Worm (Caenorhabditis elegans) whole organism, L1 larva: ENCODE results near the gene ZC412.10.

Source experiments
- C16A3.4 ChIP-seq: fragments of 150-350 bp; optimal IDR thresholded peaks from 2 replicates; lab custom pipeline; 2014; ENCODE audit warnings: missing biosample characterization, missing genetic modification characterization
- C34B4.2 ChIP-seq: sonication (generic microtip); optimal IDR thresholded peaks from 2 replicates; lab custom pipeline; 2017; ENCODE audit warnings: mild to moderate bottlenecking, missing genetic modification characterization, missing compliant biosample characterization
- F16B12.6 ChIP-seq: fragments of 150-350 bp; optimal IDR thresholded peaks from 2 replicates; lab custom pipeline; 2014; ENCODE audit warnings: missing biosample characterization, missing genetic modification characterization
- Y116A8C.19 ChIP-seq: sonication (generic microtip); optimal IDR thresholded peaks from 2 replicates; lab custom pipeline; 2016; ENCODE audit warnings: missing compliant biosample characterization, missing genetic modification characterization, borderline replicate concordance
- aha-1 ChIP-seq: fragments of 150-350 bp; optimal IDR thresholded peaks from 2 replicates; lab custom pipeline; 2014; ENCODE audit warnings: missing biosample characterization, missing genetic modification characterization
- aly-2 ChIP-seq: fragments of 150-350 bp; optimal IDR thresholded peaks from 2 replicates; lab custom pipeline; 2014; ENCODE audit warnings: missing biosample characterization, missing genetic modification characterization
- ama-1 ChIP-seq: fragments of 150-350 bp; optimal IDR thresholded peaks from 2 replicates; lab custom pipeline; 2014
- ceh-8 ChIP-seq: fragments of 200-800 bp; sonication (Bioruptor generic); optimal IDR thresholded peaks from 2 replicates; lab custom pipeline; 2018; ENCODE audit warnings: mild to moderate bottlenecking, missing genetic modification characterization, moderate library complexity, missing compliant biosample characterization
- ceh-90 ChIP-seq: sonication (generic microtip); optimal IDR thresholded peaks from 2 replicates; lab custom pipeline; 2016; ENCODE audit warnings: missing genetic modification characterization, missing compliant biosample characterization
- ces-1 ChIP-seq: fragments of 150-350 bp; optimal IDR thresholded peaks from 2 replicates; lab custom pipeline; 2014; ENCODE audit warnings: missing biosample characterization, missing genetic modification reagents, missing genetic modification characterization
- dpl-1 ChIP-seq, 3 experiments: fragments of 150-350 bp in 2 of 3; sonication (generic microtip) in 1 of 3; optimal IDR thresholded peaks; 2 replicates each; lab custom pipeline; 2014 to 2017; ENCODE audit warnings: missing biosample characterization in 3 of 3, missing genetic modification characterization in 3 of 3, missing genetic modification reagents in 3 of 3
- dsc-1 ChIP-seq: sonication (generic microtip); optimal IDR thresholded peaks from 2 replicates; lab custom pipeline; 2016; ENCODE audit warnings: mild to moderate bottlenecking, missing genetic modification characterization, missing compliant biosample characterization
- efl-1 ChIP-seq, 4 experiments: fragments of 150-350 bp; optimal IDR thresholded peaks in 3 of 4; peaks in 1 of 4; 1 replicate in 1 of 4; 2 replicates in 3 of 4; lab custom pipeline; 2014; ENCODE audit warnings: missing biosample characterization in 2 of 4, missing genetic modification characterization in 2 of 4, missing genetic modification reagents in 2 of 4
- efl-3 ChIP-seq: fragments of 200-800 bp; sonication (Bioruptor generic); optimal IDR thresholded peaks from 2 replicates; lab custom pipeline; 2018; ENCODE audit warnings: mild to moderate bottlenecking, missing genetic modification characterization, missing compliant biosample characterization
- egl-13 ChIP-seq: sonication (generic microtip); optimal IDR thresholded peaks from 2 replicates; lab custom pipeline; 2016; ENCODE audit warnings: missing genotype, missing genetic modification reagents, missing genetic modification characterization, missing compliant biosample characterization
- egl-27 ChIP-seq, 2 experiments: fragments of 150-350 bp in 1 of 2; sonication (generic microtip); optimal IDR thresholded peaks; 3 replicates each; lab custom pipeline; 2017 to 2018; ENCODE audit warnings: missing biosample characterization in 2 of 2, missing genetic modification characterization in 2 of 2, missing genetic modification reagents in 2 of 2
- elt-3 ChIP-seq, 6 experiments: fragments of 150-350 bp in 1 of 6; sonication (generic microtip); optimal IDR thresholded peaks; 2 replicates each; lab custom pipeline; 2017 to 2018; ENCODE audit warnings: missing biosample characterization in 6 of 6, missing genetic modification characterization in 6 of 6, inconsistent platforms in 1 of 6
- ets-5 ChIP-seq: fragments of 200-800 bp; sonication (Bioruptor generic); IDR thresholded peaks from 2 replicates; pipeline ENCODE4 v1.3.6; 2022; ENCODE audit warnings: missing genetic modification characterization, missing compliant biosample characterization
- fkh-8 ChIP-seq: sonication (generic microtip); optimal IDR thresholded peaks from 2 replicates; lab custom pipeline; 2016; ENCODE audit warnings: mild to moderate bottlenecking, missing genetic modification characterization, missing compliant biosample characterization
- fos-1 ChIP-seq: fragments of 150-350 bp; optimal IDR thresholded peaks from 2 replicates; lab custom pipeline; 2014; ENCODE audit warnings: missing biosample characterization, missing genetic modification characterization
- grh-1 ChIP-seq: fragments of 200-800 bp; sonication (Bioruptor generic); IDR thresholded peaks from 2 replicates; pipeline ENCODE4 v1.3.6; 2022; ENCODE audit warnings: missing genetic modification reagents, missing genetic modification characterization, missing compliant biosample characterization
- hlh-17 ChIP-seq: fragments of 200-800 bp; sonication (Bioruptor generic); optimal IDR thresholded peaks from 2 replicates; lab custom pipeline; 2018; ENCODE audit warnings: missing genetic modification characterization, mild to moderate bottlenecking, missing compliant biosample characterization, moderate library complexity, borderline replicate concordance
- hlh-4 ChIP-seq: sonication (generic microtip); optimal IDR thresholded peaks from 2 replicates; lab custom pipeline; 2016; ENCODE audit warnings: mild to moderate bottlenecking, missing genetic modification characterization, missing compliant biosample characterization
- hpl-2 ChIP-seq: fragments of 150-350 bp; optimal IDR thresholded peaks from 2 replicates; lab custom pipeline; 2014; ENCODE audit warnings: missing biosample characterization, missing genetic modification reagents, missing genetic modification characterization
- irx-1 ChIP-seq: sonication (generic microtip); optimal IDR thresholded peaks from 2 replicates; lab custom pipeline; 2016; ENCODE audit warnings: missing genetic modification characterization, missing compliant biosample characterization
- isw-1 ChIP-seq: fragments of 200-800 bp; sonication (Bioruptor generic); IDR thresholded peaks from 2 replicates; pipeline ENCODE4 v1.3.6; 2022; ENCODE audit warnings: missing genetic modification characterization, missing compliant biosample characterization
- jun-1 ChIP-seq: fragments of 150-350 bp; optimal IDR thresholded peaks from 2 replicates; lab custom pipeline; 2014; ENCODE audit warnings: missing biosample characterization, missing genetic modification reagents, missing genetic modification characterization
- lin-35 ChIP-seq, 2 experiments: fragments of 150-350 bp; optimal IDR thresholded peaks; 2 replicates each; lab custom pipeline; 2014; ENCODE audit warnings: missing biosample characterization in 2 of 2, missing genetic modification characterization in 2 of 2, missing genetic modification reagents in 2 of 2
- lin-39 ChIP-seq: fragments of 150-350 bp; optimal IDR thresholded peaks from 2 replicates; lab custom pipeline; 2014; ENCODE audit warnings: missing biosample characterization, missing genetic modification reagents, missing genetic modification characterization
- lir-3 ChIP-seq: sonication (generic microtip); optimal IDR thresholded peaks from 2 replicates; lab custom pipeline; 2016; ENCODE audit warnings: mild to moderate bottlenecking, missing genetic modification characterization, moderate library complexity, missing compliant biosample characterization; ENCODE audit not compliant: poor library complexity
- lsy-2 ChIP-seq, 2 experiments: fragments of 150-350 bp; optimal IDR thresholded peaks; 2 replicates each; lab custom pipeline; 2014; ENCODE audit warnings: missing biosample characterization in 2 of 2, missing genetic modification characterization in 2 of 2
- mab-9 ChIP-seq: fragments of 200-800 bp; sonication (Bioruptor generic); IDR thresholded peaks from 2 replicates; pipeline ENCODE4 v1.3.6; 2022; ENCODE audit warnings: missing genetic modification reagents, missing genetic modification characterization, missing compliant biosample characterization
- mdl-1 ChIP-seq, 2 experiments: fragments of 150-350 bp; optimal IDR thresholded peaks; 2 replicates each; lab custom pipeline; 2014 to 2017; ENCODE audit warnings: missing biosample characterization in 2 of 2, missing genetic modification characterization in 2 of 2, inconsistent platforms in 1 of 2
- mef-2 ChIP-seq: fragments of 150-350 bp; optimal IDR thresholded peaks from 2 replicates; lab custom pipeline; 2014; ENCODE audit warnings: missing biosample characterization, missing genetic modification characterization
- mep-1 ChIP-seq: fragments of 150-350 bp; optimal IDR thresholded peaks from 2 replicates; lab custom pipeline; 2014; ENCODE audit warnings: missing biosample characterization, missing genetic modification characterization
- nhr-12 ChIP-seq: sonication (generic microtip); optimal IDR thresholded peaks from 2 replicates; lab custom pipeline; 2017; ENCODE audit warnings: missing biosample characterization, missing genetic modification characterization
- nhr-19 ChIP-seq: fragments of 200-800 bp; sonication (Bioruptor generic); conservative IDR thresholded peaks from 2 replicates; pipeline ENCODE4 v1.3.6; 2022; ENCODE audit warnings: missing genetic modification characterization, missing compliant biosample characterization
- nhr-237 ChIP-seq: fragments of 150-350 bp; optimal IDR thresholded peaks from 2 replicates; lab custom pipeline; 2014; ENCODE audit warnings: missing biosample characterization, missing genetic modification characterization
- nhr-71 ChIP-seq: sonication (generic microtip); optimal IDR thresholded peaks from 2 replicates; lab custom pipeline; 2016; ENCODE audit warnings: mild to moderate bottlenecking, missing genetic modification characterization, moderate library complexity, missing compliant biosample characterization
- nhr-76 ChIP-seq: sonication (generic microtip); optimal IDR thresholded peaks from 2 replicates; lab custom pipeline; 2017; ENCODE audit warnings: missing biosample characterization, missing genetic modification characterization
- nhr-84 ChIP-seq: sonication (generic microtip); optimal IDR thresholded peaks from 2 replicates; lab custom pipeline; 2017; ENCODE audit warnings: missing biosample characterization, missing genetic modification characterization
- nhr-85 ChIP-seq: sonication (generic microtip); peaks from one replicate; lab custom pipeline; 2016; ENCODE audit warnings: missing genetic modification characterization, inconsistent platforms, missing compliant biosample characterization
- pag-3 ChIP-seq: sonication (generic microtip); optimal IDR thresholded peaks from 2 replicates; lab custom pipeline; 2017; ENCODE audit warnings: missing genetic modification characterization, mild to moderate bottlenecking, missing compliant biosample characterization, antibody characterized with exemption, borderline replicate concordance; ENCODE audit not compliant: insufficient read depth
- pqm-1 ChIP-seq: sonication (generic microtip); optimal IDR thresholded peaks from 3 replicates; lab custom pipeline; 2017; ENCODE audit warnings: missing biosample characterization, missing genetic modification characterization
- skn-1 ChIP-seq: fragments of 150-350 bp; optimal IDR thresholded peaks from 2 replicates; lab custom pipeline; 2014; ENCODE audit warnings: missing biosample characterization, missing genetic modification characterization
- snpc-4 ChIP-seq: fragments of 150-350 bp; optimal IDR thresholded peaks from 2 replicates; lab custom pipeline; 2014; ENCODE audit warnings: missing biosample characterization, missing genetic modification characterization
- sptf-1 ChIP-seq: fragments of 150-350 bp; optimal IDR thresholded peaks from 2 replicates; lab custom pipeline; 2014; ENCODE audit warnings: missing biosample characterization, missing genetic modification characterization
- swsn-7 ChIP-seq: sonication (generic microtip); optimal IDR thresholded peaks from 2 replicates; lab custom pipeline; 2016; ENCODE audit warnings: missing genetic modification characterization, missing compliant biosample characterization
- unc-130 ChIP-seq: fragments of 150-350 bp; optimal IDR thresholded peaks from 2 replicates; lab custom pipeline; 2017; ENCODE audit warnings: missing biosample characterization, missing genetic modification characterization, inconsistent platforms
- unc-62 ChIP-seq: fragments of 150-350 bp; optimal IDR thresholded peaks from 2 replicates; lab custom pipeline; 2014; ENCODE audit warnings: missing biosample characterization, missing genetic modification reagents, missing genetic modification characterization
- unc-98 ChIP-seq: fragments of 200-800 bp; sonication (Bioruptor generic); IDR thresholded peaks from 2 replicates; pipeline ENCODE4 v1.3.6; 2022; ENCODE audit warnings: missing genetic modification characterization, missing compliant biosample characterization
- vab-15 ChIP-seq: sonication (generic microtip); optimal IDR thresholded peaks from 2 replicates; lab custom pipeline; 2017; ENCODE audit warnings: missing genotype, mild to moderate bottlenecking, missing genetic modification characterization, missing compliant biosample characterization
- zag-1 ChIP-seq: fragments of 150-350 bp; optimal IDR thresholded peaks from 2 replicates; lab custom pipeline; 2014; ENCODE audit warnings: missing biosample characterization, missing genetic modification characterization
- ztf-11 ChIP-seq, 2 experiments: sonication (generic microtip); optimal IDR thresholded peaks; 2 replicates each; lab custom pipeline; 2016 to 2017; ENCODE audit warnings: missing genetic modification characterization in 2 of 2, missing biosample characterization in 1 of 2, missing compliant biosample characterization in 1 of 2

The ZC412.10 gene

DNA sequence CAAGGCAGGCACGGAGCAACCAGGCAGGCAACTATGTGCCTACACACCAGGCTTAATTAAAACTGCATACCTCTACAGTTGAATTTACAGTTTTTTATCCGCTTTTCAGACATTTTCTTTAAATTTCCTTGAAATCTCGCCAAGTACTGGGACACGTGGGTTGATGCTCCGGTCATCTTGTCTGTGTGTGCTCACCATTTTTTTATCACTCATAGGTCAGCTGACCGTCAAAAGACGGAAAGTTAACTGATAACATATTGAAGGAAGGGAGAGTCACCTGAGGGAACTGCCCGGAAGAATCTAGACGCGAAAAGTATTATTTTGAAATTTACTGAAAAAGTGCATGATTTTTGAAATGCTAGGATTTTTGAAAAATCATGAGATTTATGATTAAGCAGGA, 26.1 kb downstream of the ZC412.10 start:
- TF ChIP-seq zag-1 (no peak), fos-1 (no peak), skn-1 (tag; lab: Kevin White, UChicago) (peak; percentile 49), irx-1 (tag; lab: Kevin White, UChicago) (no peak), aly-2 (tag; lab: Kevin White, UChicago) (no peak), fkh-8 (tag; lab: Kevin White, UChicago) (no peak), pqm-1 (tag; lab: Kevin White, UChicago) (peak; percentile 64), ceh-90 (tag; lab: Kevin White, UChicago) (no peak), unc-98 (GFP tag; lab: Robert Waterston, UW) (no peak), Y116A8C.19 (tag; lab: Kevin White, UChicago) (no peak), efl-3 (GFP tag; lab: Kevin White, UChicago) (no peak), lin-35 (GFP tag; optimal IDR thresholded peaks at IDR 0.05; lab: Kevin White, UChicago) (peak in 1 of 2 experiments; percentile 52), efl-1 (optimal IDR thresholded peaks at IDR 0.05; lab: Kevin White, UChicago) (no peak), efl-1 (GFP tag; optimal IDR thresholded peaks at IDR 0.05 in 1 of 2; lab: Kevin White, UChicago) (peak in 1 of 2 experiments; percentile 85), snpc-4 (tag; lab: Kevin White, UChicago) (no peak), ztf-11 (tag; optimal IDR thresholded peaks at IDR 0.05; lab: Kevin White, UChicago) (no peak), hpl-2 (GFP tag; lab: Kevin White, UChicago) (no peak), nhr-85 (tag; lab: Kevin White, UChicago) (no peak), lsy-2 (tag; optimal IDR thresholded peaks at IDR 0.05; lab: Kevin White, UChicago) (peak in 1 of 2 experiments; percentile 47), unc-130 (tag; lab: Kevin White, UChicago) (no peak), sptf-1 (tag; lab: Kevin White, UChicago) (no peak), nhr-237 (tag; lab: Kevin White, UChicago) (no peak), pag-3 (tag; lab: Kevin White, UChicago) (no peak), hlh-17 (no peak), nhr-71 (tag; lab: Kevin White, UChicago) (peak; percentile 67), vab-15 (no peak), nhr-76 (no peak), unc-62 (no peak), F16B12.6 (tag; lab: Kevin White, UChicago) (no peak), egl-27 (tag; optimal IDR thresholded peaks at IDR 0.05; lab: Kevin White, UChicago) (no peak), hlh-4 (tag; lab: Kevin White, UChicago) (no peak), grh-1 (GFP tag; lab: Robert Waterston, UW) (no peak), C16A3.4 (peak; percentile 3), swsn-7 (tag; lab: Kevin White, UChicago) (no peak), ces-1 (GFP tag; lab: Kevin White, UChicago) (no peak), nhr-12 (tag; lab: Kevin White, UChicago) (no peak), ama-1 (peak; percentile 51), ceh-8 (GFP tag; lab: Kevin White, UChicago) (no peak), elt-3 (tag; optimal IDR thresholded peaks at IDR 0.05; lab: Kevin White, UChicago) (no peak), egl-13 (tag; lab: Kevin White, UChicago) (no peak), nhr-19 (GFP tag; lab: Robert Waterston, UW) (peak; percentile 50), C34B4.2 (tag; lab: Kevin White, UChicago) (no peak), dsc-1 (no peak), aha-1 (tag; lab: Kevin White, UChicago) (no peak), mep-1 (tag; lab: Kevin White, UChicago) (no peak), mab-9 (GFP tag; lab: Robert Waterston, UW) (no peak), mdl-1 (tag; optimal IDR thresholded peaks at IDR 0.05; lab: Kevin White, UChicago) (peak in 1 of 2 experiments; percentile 73), ets-5 (GFP tag; lab: Robert Waterston, UW) (no peak), jun-1 (tag; lab: Kevin White, UChicago) (peak; percentile 22), lin-39 (tag; lab: Kevin White, UChicago) (no peak), dpl-1 (GFP tag; optimal IDR thresholded peaks at IDR 0.05; lab: Kevin White, UChicago) (peak in 1 of 3 experiments; percentile 18), nhr-84 (tag; lab: Kevin White, UChicago) (no peak), isw-1 (no peak), mef-2 (tag; lab: Kevin White, UChicago) (no peak), lir-3 (no peak)
